Fruit fly (Drosophila melanogaster) whole organism, prepupa: ENCODE data around the gene CG12945.
A peak's percentile ranks its signal among the peaks of the same experiment; 100 is the strongest.

ENCODE experiments used
- Blimp-1 ChIP-seq: fragments of 200-800 bp; sonication (Bioruptor generic); optimal IDR thresholded peaks from 3 replicates; lab custom pipeline; 2017; ENCODE audit warnings: missing biosample characterization, missing genetic modification characterization, mild to moderate bottlenecking, moderate library complexity, missing genetic modification reagents
- CG11762 ChIP-seq: fragments of 200-800 bp; sonication (Bioruptor generic); optimal IDR thresholded peaks from 3 replicates; lab custom pipeline; 2016; ENCODE audit warnings: missing biosample characterization, missing genetic modification characterization; ENCODE audit not compliant: insufficient read depth
- CG15336 ChIP-seq: fragments of 200-800 bp; sonication (Bioruptor generic); IDR thresholded peaks from 2 replicates; pipeline ENCODE4 v1.3.6; 2022; ENCODE audit warnings: missing biosample characterization, missing genetic modification characterization
- CG1621 ChIP-seq: fragments of 200-800 bp; sonication (Bioruptor generic); optimal IDR thresholded peaks from 3 replicates; lab custom pipeline; 2018; ENCODE audit warnings: missing biosample characterization, mild to moderate bottlenecking, missing genetic modification characterization
- CG3032 ChIP-seq: fragments of 200-800 bp; optimal IDR thresholded peaks from 2 replicates; lab custom pipeline; 2019; ENCODE audit warnings: missing biosample characterization, mild to moderate bottlenecking, missing genetic modification characterization, moderate library complexity
- CG31627 ChIP-seq: fragments of 200-800 bp; sonication (Bioruptor generic); optimal IDR thresholded peaks from 3 replicates; lab custom pipeline; 2016; ENCODE audit warnings: missing biosample characterization, missing genetic modification characterization
- CG34406 ChIP-seq: fragments of 200-800 bp; sonication (Bioruptor generic); optimal IDR thresholded peaks from 3 replicates; lab custom pipeline; 2016; ENCODE audit warnings: missing biosample characterization, missing genetic modification characterization
- CG4318 ChIP-seq: fragments of 200-800 bp; sonication (Bioruptor generic); optimal IDR thresholded peaks from 3 replicates; lab custom pipeline; 2017; ENCODE audit warnings: missing biosample characterization, mild to moderate bottlenecking, missing genetic modification characterization
- CG6792 ChIP-seq: fragments of 200-800 bp; sonication (Bioruptor generic); optimal IDR thresholded peaks from 3 replicates; lab custom pipeline; 2016; ENCODE audit warnings: missing biosample characterization, missing genetic modification characterization
- CG6854 ChIP-seq: fragments of 200-800 bp; sonication (Bioruptor generic); optimal IDR thresholded peaks from 2 replicates; lab custom pipeline; 2017; ENCODE audit warnings: missing biosample characterization, mild to moderate bottlenecking, missing genetic modification characterization
- CG8119 ChIP-seq: fragments of 200-800 bp; sonication (Bioruptor generic); IDR thresholded peaks from 3 replicates; pipeline ENCODE4 v1.3.6; 2022; ENCODE audit warnings: missing biosample characterization, missing genetic modification characterization
- CG8632 ChIP-seq: fragments of 200-800 bp; sonication (Bioruptor generic); optimal IDR thresholded peaks from 3 replicates; lab custom pipeline; 2016; ENCODE audit warnings: missing biosample characterization, missing genetic modification characterization
- CG9139 ChIP-seq: fragments of 200-800 bp; sonication (Bioruptor generic); optimal IDR thresholded peaks from 3 replicates; lab custom pipeline; 2017; ENCODE audit warnings: missing biosample characterization, mild to moderate bottlenecking, missing genetic modification characterization
- Eip78C ChIP-seq: fragments of 200-800 bp; sonication (Bioruptor generic); peaks from one replicate; lab custom pipeline; 2016; ENCODE audit warnings: missing biosample characterization, missing genetic modification characterization
- Eip93F ChIP-seq: fragments of 200-800 bp; sonication (Bioruptor generic); optimal IDR thresholded peaks from 2 replicates; lab custom pipeline; 2016; ENCODE audit warnings: missing biosample characterization, mild to moderate bottlenecking, missing genetic modification characterization
- Ets96B ChIP-seq: fragments of 200-800 bp; optimal IDR thresholded peaks from 2 replicates; lab custom pipeline; 2019; ENCODE audit warnings: missing biosample characterization, mild to moderate bottlenecking, missing genetic modification characterization, moderate library complexity
- Gug ChIP-seq: fragments of 200-800 bp; sonication (Bioruptor generic); IDR thresholded peaks from 2 replicates; pipeline ENCODE4 v1.3.6; 2022; ENCODE audit warnings: missing biosample characterization, missing genetic modification characterization
- Hr39 ChIP-seq: fragments of 200-800 bp; sonication (Bioruptor generic); optimal IDR thresholded peaks from 2 replicates; lab custom pipeline; 2016; ENCODE audit warnings: missing biosample characterization, missing genetic modification characterization
- Lpt ChIP-seq: fragments of 200-800 bp; sonication (Bioruptor generic); optimal IDR thresholded peaks from 3 replicates; lab custom pipeline; 2016; ENCODE audit warnings: missing biosample characterization, missing genetic modification characterization
- Met ChIP-seq: fragments of 200-800 bp; sonication (Bioruptor generic); optimal IDR thresholded peaks from 3 replicates; lab custom pipeline; 2016; ENCODE audit warnings: missing biosample characterization, missing genetic modification characterization
- Smox ChIP-seq: fragments of 200-800 bp; sonication (Bioruptor generic); optimal IDR thresholded peaks from 3 replicates; lab custom pipeline; 2016; ENCODE audit warnings: missing biosample characterization, missing genetic modification characterization
- Sox102F ChIP-seq: fragments of 200-800 bp; sonication (Bioruptor generic); optimal IDR thresholded peaks from 2 replicates; lab custom pipeline; 2016; ENCODE audit warnings: missing biosample characterization, mild to moderate bottlenecking, missing genetic modification characterization
- Sox14 ChIP-seq: fragments of 200-800 bp; sonication (Bioruptor generic); optimal IDR thresholded peaks from 3 replicates; lab custom pipeline; 2016; ENCODE audit warnings: missing biosample characterization, missing genetic modification characterization
- Sox15 ChIP-seq: fragments of 200-800 bp; sonication (Bioruptor generic); optimal IDR thresholded peaks from 3 replicates; lab custom pipeline; 2016; ENCODE audit warnings: missing biosample characterization, missing genetic modification characterization
- cyc ChIP-seq: fragments of 200-800 bp; sonication (Bioruptor generic); optimal IDR thresholded peaks from 3 replicates; lab custom pipeline; 2016; ENCODE audit warnings: missing biosample characterization, missing genetic modification characterization
- eg ChIP-seq: fragments of 200-800 bp; sonication (Bioruptor generic); IDR thresholded peaks from 3 replicates; pipeline ENCODE4 v1.3.6; 2022; ENCODE audit warnings: missing biosample characterization, missing genetic modification characterization
- esn ChIP-seq: fragments of 200-800 bp; sonication (Bioruptor generic); optimal IDR thresholded peaks from 2 replicates; lab custom pipeline; 2016; ENCODE audit warnings: missing biosample characterization, mild to moderate bottlenecking, missing genetic modification characterization, moderate library complexity
- fd59A ChIP-seq: fragments of 200-800 bp; sonication (Bioruptor generic); optimal IDR thresholded peaks from 2 replicates; lab custom pipeline; 2017; ENCODE audit warnings: missing biosample characterization, mild to moderate bottlenecking, missing genetic modification characterization, missing genetic modification reagents
- fkh ChIP-seq: fragments of 200-800 bp; sonication (Bioruptor generic); optimal IDR thresholded peaks from 3 replicates; lab custom pipeline; 2017; ENCODE audit warnings: missing biosample characterization, mild to moderate bottlenecking, missing genetic modification characterization, moderate library complexity
- lz ChIP-seq: fragments of 200-800 bp; sonication (Bioruptor generic); optimal IDR thresholded peaks from 3 replicates; lab custom pipeline; 2016; ENCODE audit warnings: missing biosample characterization, missing genetic modification characterization
- net ChIP-seq: fragments of 200-800 bp; sonication (Bioruptor generic); optimal IDR thresholded peaks from 3 replicates; lab custom pipeline; 2016; ENCODE audit warnings: missing biosample characterization, missing genetic modification characterization
- pdm3 ChIP-seq: fragments of 200-800 bp; sonication (Bioruptor generic); optimal IDR thresholded peaks from 3 replicates; lab custom pipeline; 2016; ENCODE audit warnings: missing biosample characterization, missing genetic modification characterization
- salr ChIP-seq, 2 experiments: fragments of 200-800 bp; sonication (Bioruptor generic); optimal IDR thresholded peaks; 3 replicates each; lab custom pipeline; 2016 to 2018; ENCODE audit warnings: missing biosample characterization in 2 of 2, missing genetic modification characterization in 2 of 2, mild to moderate bottlenecking in 1 of 2
- svp ChIP-seq: fragments of 200-800 bp; sonication (Bioruptor generic); peaks from one replicate; lab custom pipeline; 2016; ENCODE audit warnings: missing biosample characterization, missing genetic modification characterization
- topi ChIP-seq: fragments of 200-800 bp; sonication (Bioruptor generic); optimal IDR thresholded peaks from 3 replicates; lab custom pipeline; 2016; ENCODE audit warnings: missing biosample characterization, missing genetic modification characterization

Gene CG12945

dm6 chr3R:9747272-9747874 is 43.6 kb downstream of the CG12945 start, which contains the start of gene CG12948:
TSS of gene CG12948 (minus strand) at chr3R:9747744.
- TF ChIP-seq esn (GFP tag; lab: Kevin White, UChicago), result peak; percentile 80
- peak; percentile 51 for TF ChIP-seq Lpt (GFP tag; lab: Kevin White, UChicago)
- peak; percentile 67 for TF ChIP-seq lz (GFP tag; lab: Kevin White, UChicago)
- TF ChIP-seq Eip93F (GFP tag; lab: Kevin White, UChicago), result peak; percentile 39
- peak; percentile 86 for TF ChIP-seq Eip78C (GFP tag; lab: Kevin White, UChicago)
- TF ChIP-seq CG31627 (GFP tag; lab: Kevin White, UChicago), result peak; percentile 60
- TF ChIP-seq CG1621 (tag; lab: Kevin White, UChicago), result peak; percentile 50
- peak; percentile 69 for TF ChIP-seq CG6854 (GFP tag; lab: Kevin White, UChicago)
- no peak for TF ChIP-seq Ets96B (tag; lab: Kevin White, UChicago)
- 0 out of 2 replicates have a peak, but pooled peaks have one; percentile 14 for TF ChIP-seq Gug
- no peak for TF ChIP-seq salr (GFP tag; optimal IDR thresholded peaks at IDR 0.05; lab: Kevin White, UChicago)
- TF ChIP-seq CG6792 (GFP tag; lab: Kevin White, UChicago), result peak; percentile 49
- no peak; the same call in 1 of the 2 replicates for TF ChIP-seq CG15336 (GFP tag; lab: Robert Waterston, UW)
- TF ChIP-seq eg (GFP tag; lab: Robert Waterston, UW), result peak; percentile 47; the same call in 2 of the 3 replicates
- TF ChIP-seq Hr39 (GFP tag; lab: Kevin White, UChicago), result no peak
- peak; percentile 45 for TF ChIP-seq Blimp-1 (GFP tag; lab: Kevin White, UChicago)
- TF ChIP-seq net (GFP tag; lab: Kevin White, UChicago), result no peak
- peak; percentile 64 for TF ChIP-seq CG3032 (tag; lab: Kevin White, UChicago)
- TF ChIP-seq CG8119, result peak; percentile 48; the same call in 1 of the 3 replicates

dm6 chr3R:9746267-9746666 is 44.8 kb downstream of the CG12945 start, which contains the start of gene CG34409:
TSS of gene CG34409 (minus strand) at chr3R:9746367.
- TF ChIP-seq Eip78C (GFP tag; lab: Kevin White, UChicago) (peak; percentile 19), svp (GFP tag; lab: Kevin White, UChicago) (no peak)
- TF ChIP-seq, all 60 proteins: peak for 1

dm6 chr3R:9745442-9745841 is 45.6 kb downstream of the CG12945 start:
- no peak for TF ChIP-seq svp (GFP tag; lab: Kevin White, UChicago)
- no peak for TF ChIP-seq net (GFP tag; lab: Kevin White, UChicago)
- TF ChIP-seq Sox102F, result no peak
- no peak for TF ChIP-seq CG4318
- no peak for TF ChIP-seq salr (GFP tag; optimal IDR thresholded peaks at IDR 0.05; lab: Kevin White, UChicago)
- no peak for TF ChIP-seq fkh (GFP tag; lab: Kevin White, UChicago)
- TF ChIP-seq pdm3 (GFP tag; lab: Kevin White, UChicago), result no peak
- no peak for TF ChIP-seq Sox14
- TF ChIP-seq CG6792 (GFP tag; lab: Kevin White, UChicago), result no peak
- no peak for TF ChIP-seq CG3032 (tag; lab: Kevin White, UChicago)
- no peak for TF ChIP-seq CG34406 (GFP tag; lab: Kevin White, UChicago)
- TF ChIP-seq CG11762 (GFP tag; lab: Kevin White, UChicago), result no peak

- TF ChIP-seq topi (no peak), CG4318 (no peak), CG6792 (GFP tag; lab: Kevin White, UChicago) (no peak), CG6854 (GFP tag; lab: Kevin White, UChicago) (no peak)
These were observed 47.0 kb downstream of the CG12945 start for dm6 chr3R:9743995-9744394.

- no peak for TF ChIP-seq Sox15 (GFP tag; lab: Kevin White, UChicago)
- no peak for TF ChIP-seq cyc (GFP tag; lab: Kevin White, UChicago)
- TF ChIP-seq CG31627 (GFP tag; lab: Kevin White, UChicago), result no peak
- no peak for TF ChIP-seq Smox (GFP tag; lab: Kevin White, UChicago)
- TF ChIP-seq Blimp-1 (GFP tag; lab: Kevin White, UChicago), result no peak
- TF ChIP-seq svp (GFP tag; lab: Kevin White, UChicago), result no peak
- TF ChIP-seq CG8632, result no peak
- no peak for TF ChIP-seq CG9139 (GFP tag; lab: Kevin White, UChicago)
- TF ChIP-seq fd59A, result no peak
- no peak for TF ChIP-seq lz (GFP tag; lab: Kevin White, UChicago)
- TF ChIP-seq Met, result no peak
- TF ChIP-seq eg (GFP tag; lab: Robert Waterston, UW), result no peak
These were observed 47.8 kb downstream of the CG12945 start, which contains the start of gene CG31415 for dm6 chr3R:9743217-9743616. TSS of gene CG31415 (plus strand) at chr3R:9743517.
